Fruit fly (Drosophila melanogaster) whole organism, wandering third instar larva: ENCODE data around the gene CG13108.

Experiments
- CrebA ChIP-seq: fragments of 200-800 bp; sonication (Bioruptor generic); optimal IDR thresholded peaks from 2 replicates; lab custom pipeline; 2016; ENCODE audit warnings: missing biosample characterization, mild to moderate bottlenecking, missing genetic modification characterization, borderline replicate concordance
- Dfd ChIP-seq: fragments of >200 bp; optimal IDR thresholded peaks from 2 replicates; lab custom pipeline; 2017; ENCODE audit warnings: missing biosample characterization, missing genetic modification characterization
- Hr78 ChIP-seq: fragments of >200 bp; optimal IDR thresholded peaks from 2 replicates; lab custom pipeline; 2017; ENCODE audit warnings: missing biosample characterization, missing genetic modification characterization
- ey ChIP-seq: fragments of 200-800 bp; sonication (Bioruptor generic); optimal IDR thresholded peaks from 2 replicates; lab custom pipeline; 2016; ENCODE audit warnings: missing biosample characterization, missing genetic modification characterization

DNA sequence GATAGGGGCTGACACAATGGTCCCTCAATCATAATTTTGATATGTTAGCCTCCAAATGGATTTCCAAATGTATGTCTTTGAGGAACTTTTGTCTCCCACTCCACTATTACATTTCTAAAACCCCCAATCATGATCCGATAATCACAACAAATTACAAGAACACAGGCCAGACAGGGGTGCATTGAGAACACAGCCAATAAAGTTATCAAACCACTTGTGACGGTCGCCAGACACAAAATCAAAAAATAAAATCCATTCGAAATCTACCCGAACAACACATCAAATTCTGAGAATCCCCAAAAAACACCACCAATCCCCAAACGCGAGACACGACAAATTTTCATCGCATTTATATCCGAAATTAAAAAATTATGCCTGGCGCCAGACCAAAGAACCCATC is 40.3 kb upstream of the CG13108 start:
- TF ChIP-seq Dfd (GFP tag; lab: Kevin White, UChicago) (no peak), CrebA (GFP tag; lab: Kevin White, UChicago) (no peak), ey (GFP tag; lab: Kevin White, UChicago) (no peak), Hr78 (GFP tag; lab: Kevin White, UChicago) (no peak)
